Worm (Caenorhabditis elegans) whole organism, midembryonic: ENCODE data around the gene rfs-1.

Source experiments
- med-1 ChIP-seq: sonication (generic microtip); optimal IDR thresholded peaks from 2 replicates; lab custom pipeline; 2017; ENCODE audit warnings: missing genetic modification characterization, mild to moderate bottlenecking, missing compliant biosample characterization, antibody characterized with exemption, missing genetic modification reagents; ENCODE audit not compliant: insufficient read depth
- ref-1 ChIP-seq: fragments of 200-800 bp; sonication (Bioruptor generic); conservative IDR thresholded peaks from 2 replicates; pipeline ENCODE4 v1.3.6; 2022; ENCODE audit warnings: missing genetic modification reagents, missing genetic modification characterization, missing compliant biosample characterization
- ztf-23 ChIP-seq: fragments of 200-800 bp; sonication (Bioruptor generic); IDR thresholded peaks from 2 replicates; pipeline ENCODE4 v1.3.6; 2022; ENCODE audit warnings: missing genetic modification reagents, missing genetic modification characterization, missing compliant biosample characterization
- ztf-29 ChIP-seq: fragments of 200-800 bp; sonication (Bioruptor generic); IDR thresholded peaks from 2 replicates; pipeline ENCODE4 v1.3.6; 2022; ENCODE audit warnings: missing genetic modification reagents, missing genetic modification characterization, missing compliant biosample characterization

- TF ChIP-seq med-1, result no peak
- no peak for TF ChIP-seq ztf-29
- TF ChIP-seq ztf-23 (GFP tag; lab: Robert Waterston, UW), result no peak
- TF ChIP-seq ref-1 (GFP tag; lab: Robert Waterston, UW), result no peak
Observed at ce11 chrIII:8237827-8238226, 11.5 kb downstream of the rfs-1 start, which contains the start of gene tsp-2.
